Worm (Caenorhabditis elegans) whole organism, late embryonic: Measurements from ENCODE around the gene F07C4.11.

ENCODE experiments used
- T23F11.4 ChIP-seq: fragments of 200-800 bp; sonication (Bioruptor generic); optimal IDR thresholded peaks from 2 replicates; lab custom pipeline; 2018; ENCODE audit warnings: mild to moderate bottlenecking, missing genetic modification characterization, missing compliant biosample characterization
- ceh-45 ChIP-seq: fragments of 200-800 bp; sonication (Bioruptor generic); IDR thresholded peaks from 2 replicates; pipeline ENCODE4 v1.3.6; 2022; ENCODE audit warnings: missing genetic modification reagents, missing genetic modification characterization, missing compliant biosample characterization
- hlh-8 ChIP-seq: sonication (generic microtip); optimal IDR thresholded peaks from 2 replicates; lab custom pipeline; 2016; ENCODE audit warnings: missing genotype, missing genetic modification characterization, missing compliant biosample characterization
- lin-11 ChIP-seq: fragments of 200-800 bp; sonication (Bioruptor generic); optimal IDR thresholded peaks from 2 replicates; lab custom pipeline; 2018; ENCODE audit warnings: mild to moderate bottlenecking, missing genetic modification characterization, missing compliant biosample characterization
- nhr-11 ChIP-seq: fragments of 150-350 bp; optimal IDR thresholded peaks from 2 replicates; lab custom pipeline; 2014; ENCODE audit warnings: missing biosample characterization, missing genetic modification characterization
- tbx-2 ChIP-seq: sonication (generic microtip); optimal IDR thresholded peaks from 2 replicates; lab custom pipeline; 2016; ENCODE audit warnings: missing genetic modification characterization, missing compliant biosample characterization

ce11 chrV:7600149-7600548 is 43.2 kb downstream of the F07C4.11 start, which contains the start of gene C50E3.9:
- TF ChIP-seq hlh-8 (tag; lab: Kevin White, UChicago), result no peak
- no peak for TF ChIP-seq tbx-2 (tag; lab: Kevin White, UChicago)
- no peak for TF ChIP-seq lin-11 (tag; lab: Kevin White, UChicago)
- TF ChIP-seq T23F11.4 (GFP tag; lab: Kevin White, UChicago), result no peak
- no peak for TF ChIP-seq nhr-11 (tag; lab: Kevin White, UChicago)
- no peak for TF ChIP-seq ceh-45
